Fruit fly (Drosophila melanogaster) whole organism, embryonic: ENCODE measurements around the gene Pfdn2.

Source experiments
- CG10147 ChIP-seq: fragments of 200-800 bp; sonication (Bioruptor generic); optimal IDR thresholded peaks from 2 replicates; lab custom pipeline; 2019; ENCODE audit warnings: missing biosample characterization, mild to moderate bottlenecking, missing genetic modification characterization, moderate library complexity
- CG10431 ChIP-seq: fragments of 200-800 bp; sonication (Bioruptor generic); optimal IDR thresholded peaks from 3 replicates; lab custom pipeline; 2018; ENCODE audit warnings: missing biosample characterization, mild to moderate bottlenecking, missing genetic modification characterization
- CG10543 ChIP-seq: fragments of 200-800 bp; sonication (Bioruptor generic); optimal IDR thresholded peaks from 3 replicates; lab custom pipeline; 2017; ENCODE audit warnings: missing biosample characterization, mild to moderate bottlenecking, missing genetic modification characterization, moderate library complexity
- CG10654 ChIP-seq: fragments of 200-800 bp; sonication (Bioruptor generic); optimal IDR thresholded peaks from 2 replicates; lab custom pipeline; 2016; ENCODE audit warnings: missing biosample characterization, missing genetic modification characterization
- CG11560 ChIP-seq: fragments of 200-800 bp; sonication (Bioruptor generic); IDR thresholded peaks from 3 replicates; pipeline ENCODE4 v1.3.6; 2022; ENCODE audit warnings: missing biosample characterization, missing genetic modification characterization
- CG12744 ChIP-seq: fragments of 200-800 bp; sonication (Bioruptor generic); optimal IDR thresholded peaks from 2 replicates; lab custom pipeline; 2016; ENCODE audit warnings: missing biosample characterization, missing genetic modification characterization
- CG14441 ChIP-seq: fragments of 200-800 bp; sonication (Bioruptor generic); IDR thresholded peaks from 2 replicates; pipeline ENCODE4 v1.3.6; 2022; ENCODE audit warnings: missing biosample characterization, missing genetic modification characterization
- CG15696 ChIP-seq: fragments of 200-800 bp; sonication (Bioruptor generic); optimal IDR thresholded peaks from 2 replicates; lab custom pipeline; 2019; ENCODE audit warnings: missing biosample characterization, mild to moderate bottlenecking, missing genetic modification characterization, moderate library complexity
- CG16815 ChIP-seq: fragments of 200-800 bp; sonication (Bioruptor generic); optimal IDR thresholded peaks from 3 replicates; lab custom pipeline; 2017; ENCODE audit warnings: missing biosample characterization, mild to moderate bottlenecking, missing genetic modification characterization
- CG17802 ChIP-seq: fragments of 200-800 bp; sonication (Bioruptor generic); optimal IDR thresholded peaks from 2 replicates; lab custom pipeline; 2018; ENCODE audit warnings: missing biosample characterization, mild to moderate bottlenecking, missing genetic modification characterization, moderate library complexity
- CG17912 ChIP-seq: fragments of 200-800 bp; sonication (Bioruptor generic); optimal IDR thresholded peaks from 2 replicates; lab custom pipeline; 2018; ENCODE audit warnings: missing biosample characterization, mild to moderate bottlenecking, missing genetic modification characterization
- CG1792 ChIP-seq: fragments of 200-800 bp; sonication (Bioruptor generic); optimal IDR thresholded peaks from 2 replicates; lab custom pipeline; 2016; ENCODE audit warnings: missing biosample characterization, missing genetic modification characterization
- CG18619 ChIP-seq: fragments of 200-800 bp; sonication (Bioruptor generic); optimal IDR thresholded peaks from 3 replicates; lab custom pipeline; 2017; ENCODE audit warnings: missing biosample characterization, mild to moderate bottlenecking, missing genetic modification characterization
- CG2116 ChIP-seq: fragments of 200-800 bp; sonication (Bioruptor generic); optimal IDR thresholded peaks from 3 replicates; lab custom pipeline; 2018; ENCODE audit warnings: missing biosample characterization, mild to moderate bottlenecking, missing genetic modification characterization
- CG31388 ChIP-seq: fragments of 200-800 bp; sonication (Bioruptor generic); optimal IDR thresholded peaks from 2 replicates; lab custom pipeline; 2016; ENCODE audit warnings: missing biosample characterization, missing genetic modification characterization
- CG33213 ChIP-seq: fragments of 200-800 bp; sonication (Bioruptor generic); optimal IDR thresholded peaks from 3 replicates; lab custom pipeline; 2016; ENCODE audit warnings: missing biosample characterization, missing genetic modification characterization
- CG3838 ChIP-seq: fragments of 200-800 bp; sonication (Bioruptor generic); optimal IDR thresholded peaks from 3 replicates; lab custom pipeline; 2016; ENCODE audit warnings: missing biosample characterization, missing genetic modification characterization
- CG5953 ChIP-seq: fragments of 200-800 bp; sonication (Bioruptor generic); IDR thresholded peaks from 2 replicates; pipeline ENCODE4 v1.3.6; 2022; ENCODE audit warnings: missing biosample characterization, missing genetic modification characterization
- CG6272 ChIP-seq: fragments of 200-800 bp; sonication (Bioruptor generic); IDR thresholded peaks from 2 replicates; pipeline ENCODE4 v1.3.6; 2022; ENCODE audit warnings: missing biosample characterization, missing genetic modification characterization
- CG6654 ChIP-seq: fragments of 200-800 bp; sonication (Bioruptor generic); optimal IDR thresholded peaks from 2 replicates; lab custom pipeline; 2017; ENCODE audit warnings: missing biosample characterization, mild to moderate bottlenecking, missing genetic modification characterization
- CG7786 ChIP-seq: fragments of 200-800 bp; sonication (Bioruptor generic); optimal IDR thresholded peaks from 2 replicates; lab custom pipeline; 2016; ENCODE audit warnings: missing biosample characterization, missing genetic modification characterization
- Dfd ChIP-seq, 2 experiments: fragments of >200 bp; optimal IDR thresholded peaks; 2 replicates each; lab custom pipeline; 2017; ENCODE audit warnings: missing biosample characterization in 2 of 2, missing genetic modification characterization in 2 of 2
- Dip2 ChIP-seq: fragments of 200-800 bp; sonication (Bioruptor generic); IDR thresholded peaks from 2 replicates; pipeline ENCODE4 v1.3.6; 2022; ENCODE audit warnings: missing biosample characterization, missing genetic modification characterization
- Doc3 ChIP-seq: fragments of 200-800 bp; sonication (Bioruptor generic); IDR thresholded peaks from 3 replicates; pipeline ENCODE4 v1.3.6; 2022; ENCODE audit warnings: missing biosample characterization, missing genetic modification characterization; ENCODE audit not compliant: partially characterized antibody
- Fer1 ChIP-seq: fragments of 200-800 bp; sonication (Bioruptor generic); optimal IDR thresholded peaks from 2 replicates; lab custom pipeline; 2017; ENCODE audit warnings: missing biosample characterization, mild to moderate bottlenecking, missing genetic modification characterization
- Gug ChIP-seq: fragments of 200-800 bp; sonication (Bioruptor generic); IDR thresholded peaks from 4 replicates; pipeline ENCODE4 v1.3.6; 2022; ENCODE audit warnings: missing biosample characterization, missing genetic modification characterization
- H2.0 ChIP-seq: fragments of 200-800 bp; sonication (Bioruptor generic); IDR thresholded peaks from 2 replicates; pipeline ENCODE4 v1.3.6; 2022; ENCODE audit warnings: missing biosample characterization, missing genetic modification characterization
- Hmx ChIP-seq: fragments of 200-800 bp; sonication (Bioruptor generic); optimal IDR thresholded peaks from 2 replicates; lab custom pipeline; 2016; ENCODE audit warnings: missing biosample characterization, missing genetic modification characterization
- Hr51 ChIP-seq, 2 experiments: fragments of 200-800 bp; sonication (Bioruptor generic); optimal IDR thresholded peaks; 2 replicates in 1 of 2; 3 replicates in 1 of 2; lab custom pipeline; 2016 to 2018; ENCODE audit warnings: missing biosample characterization in 2 of 2, missing genetic modification characterization in 2 of 2, mild to moderate bottlenecking in 1 of 2, moderate library complexity in 1 of 2
- Kr ChIP-seq: fragments of 200-800 bp; sonication (Bioruptor generic); optimal IDR thresholded peaks from 2 replicates; lab custom pipeline; 2017; ENCODE audit warnings: missing biosample characterization, mild to moderate bottlenecking, missing genetic modification characterization
- Max ChIP-seq: fragments of 200-800 bp; sonication (Bioruptor generic); optimal IDR thresholded peaks from 2 replicates; lab custom pipeline; 2016; ENCODE audit warnings: missing biosample characterization, mild to moderate bottlenecking, missing genetic modification characterization
- Opbp ChIP-seq: fragments of 200-800 bp; sonication (Bioruptor generic); IDR thresholded peaks from 3 replicates; pipeline ENCODE4 v1.3.6; 2022; ENCODE audit warnings: missing biosample characterization, missing genetic modification characterization; ENCODE audit not compliant: partially characterized antibody
- Pdp1 ChIP-seq, 2 experiments: fragments of 200-800 bp; sonication (Bioruptor generic); optimal IDR thresholded peaks; 3 replicates each; lab custom pipeline; 2016; ENCODE audit warnings: missing biosample characterization in 2 of 2, missing genetic modification characterization in 2 of 2, mild to moderate bottlenecking in 1 of 2, moderate library complexity in 1 of 2
- Ravus ChIP-seq: fragments of 200-800 bp; sonication (Bioruptor generic); IDR thresholded peaks from 2 replicates; pipeline ENCODE4 v1.3.6; 2022; ENCODE audit warnings: missing biosample characterization, missing genetic modification characterization
- Rfx ChIP-seq: fragments of 200-800 bp; sonication (Bioruptor generic); IDR thresholded peaks from 2 replicates; pipeline ENCODE4 v1.3.6; 2022; ENCODE audit warnings: missing biosample characterization, missing genetic modification characterization
- Rx ChIP-seq: fragments of 200-800 bp; sonication (Bioruptor generic); IDR thresholded peaks from 2 replicates; pipeline ENCODE4 v1.3.6; 2022; ENCODE audit warnings: missing biosample characterization, missing genetic modification characterization
- Tbp ChIP-seq: fragments of >200 bp; optimal IDR thresholded peaks from 2 replicates; lab custom pipeline; 2018; ENCODE audit warnings: missing biosample characterization, missing genetic modification characterization
- YL-1 ChIP-seq: fragments of 200-800 bp; sonication (Bioruptor generic); optimal IDR thresholded peaks from 3 replicates; lab custom pipeline; 2017; ENCODE audit warnings: missing biosample characterization, mild to moderate bottlenecking, missing genetic modification characterization
- ab ChIP-seq: fragments of 200-800 bp; sonication (Bioruptor generic); optimal IDR thresholded peaks from 2 replicates; lab custom pipeline; 2016; ENCODE audit warnings: missing biosample characterization, missing genetic modification characterization
- abd-A ChIP-seq: fragments of 200-800 bp; sonication (Bioruptor generic); optimal IDR thresholded peaks from 3 replicates; lab custom pipeline; 2019; ENCODE audit warnings: missing biosample characterization, mild to moderate bottlenecking, missing genetic modification characterization, moderate library complexity
- aop ChIP-seq: fragments of 200-800 bp; sonication (Bioruptor generic); IDR thresholded peaks from 2 replicates; pipeline ENCODE4 v1.3.6; 2022; ENCODE audit warnings: missing biosample characterization, missing genetic modification characterization
- crol ChIP-seq: fragments of 200-800 bp; sonication (Bioruptor generic); IDR thresholded peaks from 2 replicates; pipeline ENCODE4 v1.3.6; 2022; ENCODE audit warnings: missing biosample characterization, missing genetic modification characterization
- cwo ChIP-seq: fragments of 200-800 bp; sonication (Bioruptor generic); optimal IDR thresholded peaks from 3 replicates; lab custom pipeline; 2017; ENCODE audit warnings: missing biosample characterization, missing genetic modification characterization, mild to moderate bottlenecking, moderate library complexity, missing genetic modification reagents
- ewg ChIP-seq: fragments of 200-800 bp; sonication (Bioruptor generic); optimal IDR thresholded peaks from 3 replicates; lab custom pipeline; 2017; ENCODE audit warnings: mild to moderate bottlenecking, missing biosample characterization, missing genetic modification reagents, missing genetic modification characterization
- exex ChIP-seq: fragments of 200-800 bp; sonication (Bioruptor generic); optimal IDR thresholded peaks from 4 replicates; lab custom pipeline; 2018; ENCODE audit warnings: missing biosample characterization, mild to moderate bottlenecking, missing genetic modification characterization, moderate library complexity
- fd102C ChIP-seq: fragments of 200-800 bp; sonication (Bioruptor generic); optimal IDR thresholded peaks from 2 replicates; lab custom pipeline; 2018; ENCODE audit warnings: missing biosample characterization, mild to moderate bottlenecking, missing genetic modification characterization, moderate library complexity
- jumu ChIP-seq: fragments of 200-800 bp; sonication (Bioruptor generic); optimal IDR thresholded peaks from 3 replicates; lab custom pipeline; 2016; ENCODE audit warnings: missing biosample characterization, missing genetic modification characterization
- seq ChIP-seq: fragments of 200-800 bp; sonication (Bioruptor generic); IDR thresholded peaks from 2 replicates; pipeline ENCODE4 v1.3.6; 2022; ENCODE audit warnings: missing biosample characterization, missing genetic modification characterization
- wek ChIP-seq: fragments of 200-800 bp; sonication (Bioruptor generic); optimal IDR thresholded peaks from 3 replicates; lab custom pipeline; 2018; ENCODE audit warnings: missing biosample characterization, mild to moderate bottlenecking, missing genetic modification characterization, moderate library complexity
- zfh1 ChIP-seq: fragments of 200-800 bp; sonication (Bioruptor generic); IDR thresholded peaks from 3 replicates; pipeline ENCODE4 v1.3.6; 2022; ENCODE audit warnings: missing biosample characterization, missing genetic modification characterization

Gene Pfdn2

dm6 chr3L:11091943-11092609 is 17.9 kb upstream of the Pfdn2 start (continued):
- TF ChIP-seq Rfx (GFP tag; lab: Robert Waterston, UW) = peak; percentile 53
- peak; percentile 7 for TF ChIP-seq Max (GFP tag; lab: Kevin White, UChicago)
- TF ChIP-seq cwo = peak; percentile 54
- no peak for TF ChIP-seq Tbp (GFP tag; lab: Kevin White, UChicago)
- TF ChIP-seq Opbp = peak; percentile 42; the same call in 1 of the 3 replicates
- TF ChIP-seq Hmx (GFP tag; lab: Kevin White, UChicago) = no peak
- TF ChIP-seq exex = no peak
- peak; percentile 37 for TF ChIP-seq CG16815 (GFP tag; lab: Kevin White, UChicago)
- no peak for TF ChIP-seq Doc3
- TF ChIP-seq ewg (GFP tag; lab: Kevin White, UChicago) = peak; percentile 7
- TF ChIP-seq wek (GFP tag; lab: Kevin White, UChicago) = no peak
- TF ChIP-seq Dfd (GFP tag; optimal IDR thresholded peaks at IDR 0.05; lab: Kevin White, UChicago) = no peak
- TF ChIP-seq CG17802 (tag; lab: Kevin White, UChicago) = peak; percentile 12
- TF ChIP-seq CG10147 (GFP tag; lab: Kevin White, UChicago) = no peak
- 0 out of 2 replicates have a peak, but pooled peaks have one; percentile 26 for TF ChIP-seq Rx (GFP tag; lab: Robert Waterston, UW)
- TF ChIP-seq CG33213 (GFP tag; lab: Kevin White, UChicago) = peak; percentile 63
- no peak for TF ChIP-seq Kr (GFP tag; lab: Kevin White, UChicago)
- TF ChIP-seq seq (GFP tag; lab: Robert Waterston, UW) = no peak
- TF ChIP-seq jumu (GFP tag; lab: Kevin White, UChicago) = peak; percentile 78
- peak; percentile 14 for TF ChIP-seq CG6654 (GFP tag; lab: Kevin White, UChicago)
- TF ChIP-seq CG1792 (GFP tag; lab: Kevin White, UChicago) = peak; percentile 36
- TF ChIP-seq ab (GFP tag; lab: Kevin White, UChicago) = no peak
- TF ChIP-seq CG5953 = no peak
- TF ChIP-seq CG15696 (tag; lab: Kevin White, UChicago) = no peak
- TF ChIP-seq Fer1 (GFP tag; lab: Kevin White, UChicago) = no peak
- no peak for TF ChIP-seq Ravus (GFP tag; lab: Robert Waterston, UW)
- TF ChIP-seq fd102C (GFP tag; lab: Kevin White, UChicago) = no peak
- peak; percentile 6 for TF ChIP-seq CG2116 (GFP tag; lab: Kevin White, UChicago)
- peak; percentile 37 for TF ChIP-seq CG10654 (GFP tag; lab: Kevin White, UChicago)
- TF ChIP-seq CG14441 (GFP tag; lab: Robert Waterston, UW) = peak; percentile 7; the same call in 1 of the 2 replicates
- peak; percentile 44; the same call in 2 of the 4 replicates for TF ChIP-seq Gug (GFP tag; lab: Robert Waterston, UW)
- no peak for TF ChIP-seq CG31388 (GFP tag; lab: Kevin White, UChicago)
- TF ChIP-seq CG10543 (GFP tag; lab: Kevin White, UChicago) = no peak
- TF ChIP-seq CG3838 (GFP tag; lab: Kevin White, UChicago) = no peak
- peak; percentile 4 for TF ChIP-seq CG17912 (GFP tag; lab: Kevin White, UChicago)
- no peak for TF ChIP-seq CG11560
- peak; percentile 37 to 98 for TF ChIP-seq Pdp1 (GFP tag; optimal IDR thresholded peaks at IDR 0.05; lab: Kevin White, UChicago)
- TF ChIP-seq H2.0 = peak; percentile 19; the same call in 1 of the 2 replicates
- peak; percentile 76 for TF ChIP-seq CG6272 (GFP tag; lab: Robert Waterston, UW)
- TF ChIP-seq Dip2 (GFP tag; lab: Robert Waterston, UW) = no peak
- no peak for TF ChIP-seq aop (GFP tag; lab: Robert Waterston, UW)
- peak; percentile 25 for TF ChIP-seq YL-1 (GFP tag; lab: Kevin White, UChicago)
- no peak for TF ChIP-seq CG12744
- peak; percentile 86 for TF ChIP-seq crol (GFP tag; lab: Robert Waterston, UW)
- TF ChIP-seq Hr51 (GFP tag; optimal IDR thresholded peaks at IDR 0.05; lab: Kevin White, UChicago) = peak in 1 of 2 experiments; percentile 66
- no peak for TF ChIP-seq abd-A (tag; lab: Kevin White, UChicago)
- peak; percentile 51 for TF ChIP-seq CG10431 (GFP tag; lab: Kevin White, UChicago)
- peak; percentile 31 for TF ChIP-seq CG7786
- peak; percentile 66; the same call in 2 of the 3 replicates for TF ChIP-seq zfh1
- peak; percentile 22 for TF ChIP-seq CG18619 (GFP tag; lab: Kevin White, UChicago)
